Fruit fly (Drosophila melanogaster) ovary, adult (tissue): ENCODE results near the gene CG31287.
A peak's percentile ranks its signal among the peaks of the same experiment; 100 is the strongest.

Experiments used
- CG17801 ChIP-seq: fragments of 200-800 bp; optimal IDR thresholded peaks from 2 replicates; lab custom pipeline; 2019; ENCODE audit warnings: missing biosample characterization, mild to moderate bottlenecking, missing genetic modification characterization, moderate library complexity; ENCODE audit not compliant: partially characterized antibody

Gene CG31287

DNA sequence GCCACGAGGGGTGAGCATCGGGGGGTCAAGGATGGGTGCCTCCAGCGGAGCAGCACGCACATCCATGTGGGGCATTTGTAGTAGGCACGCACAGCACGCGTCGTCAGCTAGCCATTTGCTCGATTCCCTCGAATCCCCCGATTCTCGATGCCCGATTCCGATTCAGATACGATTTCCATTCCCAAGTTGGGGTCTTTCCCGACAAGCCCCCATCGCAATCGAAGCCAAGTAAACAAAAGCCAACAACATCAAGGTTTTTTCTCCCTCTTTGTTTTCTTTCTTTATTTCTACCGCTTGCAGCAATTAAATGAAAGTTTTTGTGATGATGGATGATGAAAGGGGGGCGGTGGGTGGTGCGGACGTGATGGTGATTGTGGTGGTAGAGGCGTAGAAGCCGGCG lies 23.9 kb downstream of the CG31287 start:
- no peak for TF ChIP-seq CG17801

dm6 chr3R:16228719-16229704 lies 25.8 kb downstream of the CG31287 start:
- TF ChIP-seq CG17801 = peak; percentile 13

dm6 chr3R:16230080-16230670 lies 27.0 kb downstream of the CG31287 start:
- no peak for TF ChIP-seq CG17801

- peak; percentile 41 for TF ChIP-seq CG17801
These were observed 28.5 kb downstream of the CG31287 start for dm6 chr3R:16231385-16232307.

dm6 chr3R:16232569-16232968 lies 29.4 kb downstream of the CG31287 start:
- no peak for TF ChIP-seq CG17801

DNA sequence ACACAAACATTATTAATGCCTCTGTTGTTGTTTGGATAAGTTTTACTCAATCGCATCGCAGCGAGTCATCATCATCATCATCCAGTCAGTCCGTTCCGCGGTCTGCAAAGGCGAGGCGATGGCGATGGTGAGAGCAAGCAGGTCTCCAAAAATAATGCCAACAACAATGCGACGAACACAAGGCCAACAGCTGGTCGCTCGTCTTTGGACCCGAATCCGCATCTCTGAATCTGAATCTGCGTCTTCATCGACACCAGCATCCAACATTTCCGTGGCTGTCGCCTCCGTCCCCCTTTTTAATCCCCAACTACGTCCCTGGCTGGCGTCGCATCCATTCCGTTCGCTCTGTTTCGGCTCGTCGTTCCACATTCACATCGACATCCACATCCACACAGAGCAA lies 31.1 kb downstream of the CG31287 start:
- TF ChIP-seq CG17801 = no peak

dm6 chr3R:16234745-16235149 lies 31.6 kb downstream of the CG31287 start:
- TF ChIP-seq CG17801 = no peak

DNA sequence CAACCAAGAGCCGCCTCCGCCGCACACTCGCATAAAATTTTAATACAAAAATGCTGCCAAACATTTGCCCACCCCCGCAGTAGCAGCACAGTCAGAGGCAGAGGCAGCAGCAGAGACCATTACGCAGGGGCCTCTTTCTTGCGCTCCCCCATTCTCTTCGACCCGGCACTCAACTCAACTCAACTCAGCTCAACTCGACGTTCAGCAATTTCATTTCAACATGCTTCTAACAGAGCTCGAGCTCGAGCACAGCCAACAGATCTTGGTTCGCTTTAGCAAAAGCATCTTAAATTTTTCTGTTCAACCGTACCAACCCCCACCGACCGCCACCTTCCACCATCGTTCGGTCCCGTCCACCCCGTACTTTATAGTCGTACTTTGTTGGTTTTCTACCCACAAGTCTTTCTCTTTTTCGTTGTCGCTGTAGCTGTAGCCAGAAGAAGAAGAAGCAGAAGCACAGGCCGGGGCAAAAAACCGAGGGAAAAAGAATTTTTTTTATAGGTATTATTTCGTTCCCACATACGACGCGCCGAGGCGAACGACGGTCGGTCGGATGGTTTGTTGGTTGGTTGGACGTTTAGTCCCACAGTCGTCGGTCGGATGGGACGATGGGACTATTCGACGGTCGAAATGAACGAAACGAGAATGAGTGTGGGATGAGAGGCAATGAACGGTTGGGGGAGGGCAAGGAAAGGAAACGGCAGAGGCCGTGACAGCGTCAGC lies 32.2 kb downstream of the CG31287 start:
- no peak for TF ChIP-seq CG17801

DNA sequence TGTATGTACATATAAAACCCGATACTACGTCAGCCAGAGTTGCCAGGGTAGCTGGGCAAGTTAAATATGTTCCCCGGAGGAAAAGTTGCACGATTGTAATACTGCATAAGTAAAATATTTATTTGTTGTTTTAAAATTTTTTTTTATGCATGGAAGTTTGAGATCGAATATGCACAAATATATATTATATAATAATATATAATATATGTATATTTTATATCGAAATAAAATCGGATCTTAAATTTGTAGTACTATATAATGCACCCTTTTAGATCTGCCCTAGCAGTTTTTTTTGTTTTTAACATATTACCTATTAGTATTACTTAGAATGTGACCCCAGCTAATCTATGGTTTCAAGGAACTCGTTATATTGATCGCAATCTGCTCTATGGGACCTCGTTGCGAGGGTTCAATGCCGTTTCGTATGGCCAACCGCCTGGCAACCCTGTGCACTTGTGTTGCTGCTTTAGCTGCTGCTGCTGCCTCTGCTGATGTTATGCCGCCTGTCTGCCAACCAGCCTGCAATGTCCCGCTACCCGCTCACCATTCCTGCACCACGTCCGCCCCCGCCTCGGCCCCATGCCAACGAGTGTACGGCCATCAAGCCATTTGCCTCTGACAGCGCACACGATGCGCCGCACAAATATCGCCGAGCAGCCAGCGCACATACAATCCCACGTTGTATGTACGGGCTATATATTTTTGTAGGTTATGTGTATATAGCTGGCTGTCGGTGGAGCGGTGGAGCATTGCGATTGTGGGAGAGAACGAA lies 33.0 kb downstream of the CG31287 start:
- TF ChIP-seq CG17801 = peak; percentile 71

- TF ChIP-seq CG17801 = peak; percentile 98
These were observed 33.8 kb downstream of the CG31287 start for dm6 chr3R:16236713-16237641.

dm6 chr3R:16238016-16238710 lies 35.0 kb downstream of the CG31287 start:
- TF ChIP-seq CG17801 = no peak

- no peak for TF ChIP-seq CG17801
These were observed 36.1 kb downstream of the CG31287 start for dm6 chr3R:16239304-16239703.

dm6 chr3R:16240478-16241101 lies 37.4 kb downstream of the CG31287 start:
- TF ChIP-seq CG17801 = no peak
